Fruit fly (Drosophila melanogaster) whole organism, embryonic: ENCODE results near the gene CG4653.

Experiments used
- Asciz ChIP-seq: fragments of 200-800 bp; sonication (Bioruptor generic); optimal IDR thresholded peaks from 2 replicates; lab custom pipeline; 2017; ENCODE audit warnings: missing biosample characterization, mild to moderate bottlenecking, missing genetic modification characterization, missing genetic modification reagents
- B-H2 ChIP-seq: fragments of 200-800 bp; sonication (Bioruptor generic); optimal IDR thresholded peaks from 2 replicates; lab custom pipeline; 2018; ENCODE audit warnings: missing biosample characterization, mild to moderate bottlenecking, missing genetic modification characterization
- CG10267 ChIP-seq: fragments of 200-800 bp; sonication (Bioruptor generic); optimal IDR thresholded peaks from 2 replicates; lab custom pipeline; 2018; ENCODE audit warnings: missing biosample characterization, mild to moderate bottlenecking, missing genetic modification characterization, moderate library complexity
- CG10431 ChIP-seq: fragments of 200-800 bp; sonication (Bioruptor generic); optimal IDR thresholded peaks from 3 replicates; lab custom pipeline; 2018; ENCODE audit warnings: missing biosample characterization, mild to moderate bottlenecking, missing genetic modification characterization
- CG10543 ChIP-seq: fragments of 200-800 bp; sonication (Bioruptor generic); optimal IDR thresholded peaks from 3 replicates; lab custom pipeline; 2017; ENCODE audit warnings: missing biosample characterization, mild to moderate bottlenecking, missing genetic modification characterization, moderate library complexity
- CG10959 ChIP-seq: fragments of 200-800 bp; sonication (Bioruptor generic); IDR thresholded peaks from 2 replicates; pipeline ENCODE4 v1.3.6; 2022; ENCODE audit warnings: missing biosample characterization, missing genetic modification characterization
- CG11247 ChIP-seq: fragments of 200-800 bp; sonication (Bioruptor generic); IDR thresholded peaks from 2 replicates; pipeline ENCODE4 v1.3.6; 2022; ENCODE audit warnings: missing biosample characterization, missing genetic modification characterization
- CG12769 ChIP-seq: fragments of 200-800 bp; sonication (Bioruptor generic); optimal IDR thresholded peaks from 2 replicates; lab custom pipeline; 2019; ENCODE audit warnings: missing biosample characterization, mild to moderate bottlenecking, missing genetic modification characterization, moderate library complexity
- CG14050 ChIP-seq: fragments of 200-800 bp; sonication (Bioruptor generic); IDR thresholded peaks from 3 replicates; pipeline ENCODE4 v1.3.6; 2022; ENCODE audit warnings: missing biosample characterization, missing genetic modification characterization
- CG17186 ChIP-seq: fragments of 200-800 bp; sonication (Bioruptor generic); optimal IDR thresholded peaks from 3 replicates; lab custom pipeline; 2017; ENCODE audit warnings: missing biosample characterization, missing genetic modification reagents, missing genetic modification characterization
- CG18262 ChIP-seq: fragments of 200-800 bp; optimal IDR thresholded peaks from 3 replicates; lab custom pipeline; 2019; ENCODE audit warnings: missing biosample characterization, mild to moderate bottlenecking, missing genetic modification characterization, moderate library complexity
- CG2199 ChIP-seq: fragments of 200-800 bp; sonication (Bioruptor generic); IDR thresholded peaks from 3 replicates; pipeline ENCODE4 v1.3.6; 2022; ENCODE audit warnings: missing biosample characterization, missing genetic modification characterization
- CG30403 ChIP-seq: fragments of 200-800 bp; sonication (Bioruptor generic); optimal IDR thresholded peaks from 3 replicates; lab custom pipeline; 2016; ENCODE audit warnings: missing biosample characterization, missing genetic modification characterization
- CG31224 ChIP-seq: fragments of 200-800 bp; sonication (Bioruptor generic); IDR thresholded peaks from 2 replicates; pipeline ENCODE4 v1.3.6; 2022; ENCODE audit warnings: missing biosample characterization, missing genetic modification characterization
- CG31388 ChIP-seq: fragments of 200-800 bp; sonication (Bioruptor generic); optimal IDR thresholded peaks from 2 replicates; lab custom pipeline; 2016; ENCODE audit warnings: missing biosample characterization, missing genetic modification characterization
- CG3838 ChIP-seq: fragments of 200-800 bp; sonication (Bioruptor generic); optimal IDR thresholded peaks from 3 replicates; lab custom pipeline; 2016; ENCODE audit warnings: missing biosample characterization, missing genetic modification characterization
- CG4282 ChIP-seq: fragments of 200-800 bp; sonication (Bioruptor generic); optimal IDR thresholded peaks from 2 replicates; lab custom pipeline; 2016; ENCODE audit warnings: missing biosample characterization, missing genetic modification characterization
- CG43689 ChIP-seq: fragments of 200-800 bp; sonication (Bioruptor generic); IDR thresholded peaks from 2 replicates; pipeline ENCODE4 v1.3.6; 2022; ENCODE audit warnings: missing biosample characterization, missing genetic modification characterization
- CG6854 ChIP-seq: fragments of 200-800 bp; sonication (Bioruptor generic); optimal IDR thresholded peaks from 3 replicates; lab custom pipeline; 2017; ENCODE audit warnings: missing biosample characterization, mild to moderate bottlenecking, missing genetic modification characterization
- CG8281 ChIP-seq: fragments of 200-800 bp; sonication (Bioruptor generic); optimal IDR thresholded peaks from 2 replicates; lab custom pipeline; 2018; ENCODE audit warnings: missing biosample characterization, mild to moderate bottlenecking, missing genetic modification characterization, moderate library complexity
- CG8290 ChIP-seq, 3 experiments: fragments of 200-800 bp; sonication (Bioruptor generic); optimal IDR thresholded peaks; 2 replicates each; lab custom pipeline; 2016 to 2019; ENCODE audit warnings: missing biosample characterization in 3 of 3, missing genetic modification characterization in 3 of 3, mild to moderate bottlenecking in 2 of 3, moderate library complexity in 1 of 3
- CrebB ChIP-seq: fragments of 200-800 bp; sonication (Bioruptor generic); optimal IDR thresholded peaks from 3 replicates; lab custom pipeline; 2018; ENCODE audit warnings: missing biosample characterization, mild to moderate bottlenecking, missing genetic modification characterization
- Fer2 ChIP-seq: fragments of 200-800 bp; sonication (Bioruptor generic); optimal IDR thresholded peaks from 2 replicates; lab custom pipeline; 2018; ENCODE audit warnings: missing biosample characterization, mild to moderate bottlenecking, missing genetic modification characterization, moderate library complexity
- Hey ChIP-seq: fragments of 200-800 bp; sonication (Bioruptor generic); optimal IDR thresholded peaks from 3 replicates; lab custom pipeline; 2018; ENCODE audit warnings: missing biosample characterization, mild to moderate bottlenecking, missing genetic modification characterization
- Jarid2 ChIP-seq: fragments of 200-800 bp; sonication (Bioruptor generic); optimal IDR thresholded peaks from 3 replicates; lab custom pipeline; 2017; ENCODE audit warnings: mild to moderate bottlenecking, missing biosample characterization, missing genetic modification reagents, missing genetic modification characterization
- MESR4 ChIP-seq: fragments of 200-800 bp; sonication (Bioruptor generic); optimal IDR thresholded peaks from 2 replicates; lab custom pipeline; 2018; ENCODE audit warnings: missing biosample characterization, mild to moderate bottlenecking, missing genetic modification characterization, moderate library complexity
- MTF-1 ChIP-seq: fragments of 200-800 bp; sonication (Bioruptor generic); optimal IDR thresholded peaks from 2 replicates; lab custom pipeline; 2018; ENCODE audit warnings: missing biosample characterization, mild to moderate bottlenecking, missing genetic modification characterization, borderline replicate concordance
- Nf-YC ChIP-seq: fragments of 200-800 bp; optimal IDR thresholded peaks from 3 replicates; lab custom pipeline; 2019; ENCODE audit warnings: missing biosample characterization, mild to moderate bottlenecking, missing genetic modification characterization, moderate library complexity
- Taf1 ChIP-seq: fragments of 200-800 bp; sonication (Bioruptor generic); IDR thresholded peaks from 2 replicates; pipeline ENCODE4 v1.3.6; 2022; ENCODE audit warnings: missing biosample characterization, missing genetic modification characterization
- Vsx1 ChIP-seq: fragments of 200-800 bp; sonication (Bioruptor generic); optimal IDR thresholded peaks from 2 replicates; lab custom pipeline; 2017; ENCODE audit warnings: missing biosample characterization, mild to moderate bottlenecking, missing genetic modification characterization, missing genetic modification reagents
- ara ChIP-seq: fragments of 200-800 bp; sonication (Bioruptor generic); IDR thresholded peaks from 2 replicates; pipeline ENCODE4 v1.3.6; 2022; ENCODE audit warnings: missing biosample characterization, missing genetic modification characterization
- ash1 ChIP-seq: fragments of 200-800 bp; sonication (Bioruptor generic); optimal IDR thresholded peaks from 2 replicates; lab custom pipeline; 2018; ENCODE audit warnings: missing biosample characterization, mild to moderate bottlenecking, missing genetic modification characterization
- chinmo ChIP-seq: fragments of 200-800 bp; sonication (Bioruptor generic); IDR thresholded peaks from 4 replicates; pipeline ENCODE4 v1.3.6; 2022; ENCODE audit warnings: missing biosample characterization, missing genetic modification characterization; ENCODE audit not compliant: partially characterized antibody
- dati ChIP-seq: fragments of 200-800 bp; sonication (Bioruptor generic); IDR thresholded peaks from 2 replicates; pipeline ENCODE4 v1.3.6; 2022; ENCODE audit warnings: missing biosample characterization, missing genetic modification characterization
- dmrt11E ChIP-seq: fragments of 200-800 bp; sonication (Bioruptor generic); optimal IDR thresholded peaks from 3 replicates; lab custom pipeline; 2018; ENCODE audit warnings: missing biosample characterization, mild to moderate bottlenecking, missing genetic modification characterization, moderate library complexity
- emc ChIP-seq: fragments of 200-800 bp; sonication (Bioruptor generic); optimal IDR thresholded peaks from 2 replicates; lab custom pipeline; 2016; ENCODE audit warnings: missing biosample characterization, missing genetic modification characterization
- fd96Cb ChIP-seq: fragments of 200-800 bp; sonication (Bioruptor generic); optimal IDR thresholded peaks from 2 replicates; lab custom pipeline; 2018; ENCODE audit warnings: missing biosample characterization, mild to moderate bottlenecking, missing genetic modification characterization, moderate library complexity
- hbn ChIP-seq: fragments of 200-800 bp; sonication (Bioruptor generic); IDR thresholded peaks from 2 replicates; pipeline ENCODE4 v1.3.6; 2022; ENCODE audit warnings: missing biosample characterization, missing genetic modification characterization; ENCODE audit not compliant: partially characterized antibody
- hkb ChIP-seq, 2 experiments: fragments of 200-800 bp in 1 of 2; fragments of >200 bp in 1 of 2; sonication (Bioruptor generic) in 1 of 2; IDR thresholded peaks in 1 of 2; optimal IDR thresholded peaks in 1 of 2; 2 replicates each; pipeline versions ENCODE4 v1.3.6 to Lab custom; 2017 to 2022; ENCODE audit warnings: missing biosample characterization in 1 of 2, missing genetic modification characterization in 1 of 2
- jumu ChIP-seq: fragments of 200-800 bp; sonication (Bioruptor generic); optimal IDR thresholded peaks from 3 replicates; lab custom pipeline; 2016; ENCODE audit warnings: missing biosample characterization, missing genetic modification characterization
- kah ChIP-seq: fragments of 200-800 bp; sonication (Bioruptor generic); optimal IDR thresholded peaks from 2 replicates; lab custom pipeline; 2018; ENCODE audit warnings: missing biosample characterization, mild to moderate bottlenecking, missing genetic modification characterization
- lilli ChIP-seq: fragments of 200-800 bp; sonication (Bioruptor generic); optimal IDR thresholded peaks from 3 replicates; lab custom pipeline; 2016; ENCODE audit warnings: missing biosample characterization, missing genetic modification characterization
- pzg ChIP-seq: fragments of 200-800 bp; sonication (Bioruptor generic); optimal IDR thresholded peaks from 3 replicates; lab custom pipeline; 2018; ENCODE audit warnings: missing biosample characterization, mild to moderate bottlenecking, missing genetic modification characterization, moderate library complexity
- ranshi ChIP-seq: fragments of 200-800 bp; sonication (Bioruptor generic); IDR thresholded peaks from 2 replicates; pipeline ENCODE4 v1.3.6; 2022; ENCODE audit warnings: missing biosample characterization, missing genetic modification characterization
- scrt ChIP-seq: fragments of 200-800 bp; sonication (Bioruptor generic); optimal IDR thresholded peaks from 2 replicates; lab custom pipeline; 2018; ENCODE audit warnings: missing biosample characterization, mild to moderate bottlenecking, missing genetic modification characterization, moderate library complexity
- sug ChIP-seq: fragments of 200-800 bp; optimal IDR thresholded peaks from 2 replicates; lab custom pipeline; 2019; ENCODE audit warnings: missing biosample characterization, mild to moderate bottlenecking, missing genetic modification characterization, moderate library complexity

The CG4653 gene

DNA sequence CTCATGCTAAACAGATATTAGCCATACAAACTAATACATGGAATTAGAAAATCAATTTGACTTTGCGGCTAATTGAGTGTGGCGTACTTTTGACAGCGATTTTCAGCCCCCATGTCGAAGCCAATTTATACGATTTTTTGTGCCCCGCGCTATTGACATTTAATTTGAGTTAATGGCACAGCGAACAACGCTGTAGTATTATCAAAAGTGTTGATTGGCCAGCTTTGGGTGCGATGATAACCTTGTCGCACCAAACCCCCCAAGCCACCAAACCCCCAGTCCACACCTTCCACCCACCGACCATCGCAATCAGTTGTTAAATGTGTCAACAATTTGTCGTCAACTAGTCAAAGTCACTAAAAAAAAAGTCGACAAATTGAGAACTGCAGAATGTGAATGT, 45.4 kb downstream of the CG4653 start (continued):
- TF ChIP-seq Jarid2 (no peak), Vsx1 (peak; percentile 25), sug (tag; lab: Kevin White, UChicago) (peak; percentile 68), CG10267 (tag; lab: Kevin White, UChicago) (no peak), scrt (no peak), CrebB (tag; lab: Kevin White, UChicago) (no peak), CG8290 (GFP tag; optimal IDR thresholded peaks at IDR 0.05; lab: Kevin White, UChicago) (no peak), CG8290 (tag; optimal IDR thresholded peaks at IDR 0.05; lab: Kevin White, UChicago) (peak in 1 of 2 experiments; percentile 4), CG12769 (tag; lab: Kevin White, UChicago) (no peak), ash1 (GFP tag; lab: Kevin White, UChicago) (no peak), Fer2 (tag; lab: Kevin White, UChicago) (no peak), Nf-YC (tag; lab: Kevin White, UChicago) (peak; percentile 46), ara (GFP tag; lab: Robert Waterston, UW) (no peak)

DNA sequence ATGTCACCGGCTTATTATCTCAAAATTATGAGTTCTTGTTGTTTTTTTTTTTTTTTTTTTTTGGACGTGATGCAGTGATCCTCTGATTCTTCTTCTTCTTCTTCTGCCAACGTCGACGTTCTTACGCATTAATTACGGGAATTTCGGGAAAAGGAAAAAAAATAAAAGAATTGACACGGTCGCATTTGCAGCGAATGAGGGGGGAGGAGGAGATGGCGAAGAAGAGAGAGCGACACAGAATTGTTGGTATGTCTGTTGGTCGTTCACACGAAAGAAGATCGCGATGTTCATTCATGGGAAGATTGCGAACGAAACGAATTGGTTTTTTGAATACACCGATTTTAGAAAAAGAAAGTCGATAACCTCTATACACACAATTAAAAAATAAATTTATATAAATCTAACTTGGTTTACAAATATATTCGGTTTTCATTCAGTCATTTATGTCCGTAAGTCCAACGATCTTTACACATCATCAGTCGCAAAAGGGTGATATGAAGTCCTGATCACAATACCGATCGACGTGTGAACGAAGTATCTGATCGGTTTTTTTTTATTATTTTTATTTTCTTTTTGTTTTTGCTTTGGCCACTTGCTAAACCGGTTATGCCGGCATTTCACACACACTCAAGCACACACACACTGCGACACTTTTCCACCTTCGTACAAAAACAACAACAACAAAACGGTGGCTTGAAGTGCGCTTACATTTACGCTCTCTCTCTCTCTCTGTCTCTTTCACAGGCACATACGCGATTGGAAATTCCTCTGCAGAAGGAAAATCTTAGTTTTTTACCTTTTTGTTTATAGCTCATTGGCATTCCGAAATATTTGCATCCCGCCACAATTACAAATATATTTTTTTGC, 47.1 kb downstream of the CG4653 start:
- TF ChIP-seq Hey (no peak), CG10431 (GFP tag; lab: Kevin White, UChicago) (peak; percentile 27), B-H2 (no peak), CG10543 (GFP tag; lab: Kevin White, UChicago) (peak; percentile 68), Taf1 (GFP tag; lab: Robert Waterston, UW) (no peak), kah (GFP tag; lab: Kevin White, UChicago) (peak; percentile 52), CG6854 (peak; percentile 50), CG31224 (GFP tag; lab: Robert Waterston, UW) (0 out of 2 replicates have a peak, but pooled peaks have one; percentile 20), CG3838 (peak; percentile 15), fd96Cb (tag; lab: Kevin White, UChicago) (peak; percentile 71), CG4282 (no peak), CG14050 (GFP tag; lab: Robert Waterston, UW) (peak; percentile 42; the same call in 1 of the 3 replicates), dati (GFP tag; lab: Robert Waterston, UW) (no peak), chinmo (GFP tag; lab: Robert Waterston, UW) (0 out of 4 replicates have a peak, but pooled peaks have one; percentile 14), pzg (GFP tag; lab: Kevin White, UChicago) (no peak), CG10959 (no peak), emc (GFP tag; lab: Kevin White, UChicago) (no peak), hbn (GFP tag; lab: Robert Waterston, UW) (no peak), CG43689 (GFP tag; lab: Robert Waterston, UW) (no peak), CG30403 (GFP tag; lab: Kevin White, UChicago) (peak; percentile 66), CG8281 (tag; lab: Kevin White, UChicago) (peak; percentile 45), CG2199 (GFP tag; lab: Robert Waterston, UW) (no peak), Nf-YC (tag; lab: Kevin White, UChicago) (peak; percentile 76), MTF-1 (GFP tag; lab: Kevin White, UChicago) (peak; percentile 47), ranshi (GFP tag; lab: Robert Waterston, UW) (peak; percentile 46; the same call in 1 of the 2 replicates), lilli (GFP tag; lab: Kevin White, UChicago) (peak; percentile 65), hkb (optimal IDR thresholded peaks at IDR 0.05; lab: Kevin White, UChicago) (no peak), hkb (GFP tag; IDR thresholded peaks at IDR 0.05; lab: Robert Waterston, UW) (peak; percentile 75), Asciz (peak; percentile 66), jumu (GFP tag; lab: Kevin White, UChicago) (no peak), CG18262 (tag; lab: Kevin White, UChicago) (peak; percentile 87), MESR4 (GFP tag; lab: Kevin White, UChicago) (no peak), CG31388 (GFP tag; lab: Kevin White, UChicago) (no peak), dmrt11E (tag; lab: Kevin White, UChicago) (peak; percentile 78), CG11247 (no peak), CG17186 (GFP tag; lab: Kevin White, UChicago) (no peak)
